Fruit fly (Drosophila melanogaster) whole organism, embryonic: ENCODE data around the gene CG6048.

Experiments
- CG13894 ChIP-seq: fragments of 200-800 bp; sonication (Bioruptor generic); optimal IDR thresholded peaks from 3 replicates; lab custom pipeline; 2018; ENCODE audit warnings: missing biosample characterization, mild to moderate bottlenecking, missing genetic modification characterization, moderate library complexity
- CG15601 ChIP-seq: fragments of 200-800 bp; sonication (Bioruptor generic); optimal IDR thresholded peaks from 3 replicates; lab custom pipeline; 2019; ENCODE audit warnings: missing biosample characterization, mild to moderate bottlenecking, missing genetic modification characterization, moderate library complexity
- CG2678 ChIP-seq: fragments of 200-800 bp; sonication (Bioruptor generic); optimal IDR thresholded peaks from 3 replicates; lab custom pipeline; 2019; ENCODE audit warnings: missing biosample characterization, mild to moderate bottlenecking, missing genetic modification characterization, moderate library complexity
- CG31224 ChIP-seq: fragments of 200-800 bp; sonication (Bioruptor generic); IDR thresholded peaks from 2 replicates; pipeline ENCODE4 v1.3.6; 2022; ENCODE audit warnings: missing biosample characterization, missing genetic modification characterization
- CG31441 ChIP-seq: fragments of 200-800 bp; sonication (Bioruptor generic); IDR thresholded peaks from 2 replicates; pipeline ENCODE4 v1.3.6; 2022; ENCODE audit warnings: missing biosample characterization, missing genetic modification characterization
- CG4617 ChIP-seq: fragments of 200-800 bp; sonication (Bioruptor generic); optimal IDR thresholded peaks from 3 replicates; lab custom pipeline; 2016; ENCODE audit warnings: missing biosample characterization, missing genetic modification characterization, borderline replicate concordance
- CG4707 ChIP-seq: fragments of 200-800 bp; sonication (Bioruptor generic); optimal IDR thresholded peaks from 2 replicates; lab custom pipeline; 2018; ENCODE audit warnings: missing biosample characterization, mild to moderate bottlenecking, missing genetic modification characterization, moderate library complexity
- CG4820 ChIP-seq: fragments of 200-800 bp; sonication (Bioruptor generic); optimal IDR thresholded peaks from 3 replicates; lab custom pipeline; 2016; ENCODE audit warnings: missing biosample characterization, missing genetic modification characterization
- CG6765 ChIP-seq: fragments of 200-800 bp; sonication (Bioruptor generic); optimal IDR thresholded peaks from 3 replicates; lab custom pipeline; 2017; ENCODE audit warnings: missing biosample characterization, mild to moderate bottlenecking, missing genetic modification characterization
- CG7786 ChIP-seq: fragments of 200-800 bp; sonication (Bioruptor generic); optimal IDR thresholded peaks from 2 replicates; lab custom pipeline; 2016; ENCODE audit warnings: missing biosample characterization, missing genetic modification characterization
- CG8281 ChIP-seq: fragments of 200-800 bp; sonication (Bioruptor generic); optimal IDR thresholded peaks from 2 replicates; lab custom pipeline; 2018; ENCODE audit warnings: missing biosample characterization, mild to moderate bottlenecking, missing genetic modification characterization, moderate library complexity
- CHES-1-like ChIP-seq: fragments of 200-800 bp; sonication (Bioruptor generic); optimal IDR thresholded peaks from 2 replicates; lab custom pipeline; 2016; ENCODE audit warnings: missing biosample characterization, missing genetic modification characterization
- CTCF ChIP-seq: fragments of 200-800 bp; sonication (Bioruptor generic); optimal IDR thresholded peaks from 2 replicates; lab custom pipeline; 2017; ENCODE audit warnings: missing biosample characterization, mild to moderate bottlenecking, missing genetic modification characterization, moderate library complexity
- CrebB ChIP-seq: fragments of 200-800 bp; sonication (Bioruptor generic); optimal IDR thresholded peaks from 3 replicates; lab custom pipeline; 2018; ENCODE audit warnings: missing biosample characterization, mild to moderate bottlenecking, missing genetic modification characterization
- Drgx ChIP-seq: fragments of 200-800 bp; sonication (Bioruptor generic); IDR thresholded peaks from 2 replicates; pipeline ENCODE4 v1.3.6; 2022; ENCODE audit warnings: missing biosample characterization, missing genetic modification characterization
- HmgZ ChIP-seq: fragments of 200-800 bp; sonication (Bioruptor generic); optimal IDR thresholded peaks from 2 replicates; lab custom pipeline; 2018; ENCODE audit warnings: missing biosample characterization, mild to moderate bottlenecking, missing genetic modification characterization
- Mrtf ChIP-seq: fragments of 200-800 bp; sonication (Bioruptor generic); IDR thresholded peaks from 3 replicates; pipeline ENCODE4 v1.3.6; 2022; ENCODE audit warnings: missing biosample characterization, missing genetic modification characterization
- Rfx ChIP-seq: fragments of 200-800 bp; sonication (Bioruptor generic); IDR thresholded peaks from 2 replicates; pipeline ENCODE4 v1.3.6; 2022; ENCODE audit warnings: missing biosample characterization, missing genetic modification characterization
- Sox102F ChIP-seq: fragments of 200-800 bp; sonication (Bioruptor generic); optimal IDR thresholded peaks from 2 replicates; lab custom pipeline; 2018; ENCODE audit warnings: missing biosample characterization, mild to moderate bottlenecking, missing genetic modification characterization, moderate library complexity
- Ssrp ChIP-seq: fragments of 200-800 bp; sonication (Bioruptor generic); optimal IDR thresholded peaks from 2 replicates; lab custom pipeline; 2018; ENCODE audit warnings: missing biosample characterization, mild to moderate bottlenecking, missing genetic modification characterization, moderate library complexity
- aop ChIP-seq: fragments of 200-800 bp; sonication (Bioruptor generic); IDR thresholded peaks from 2 replicates; pipeline ENCODE4 v1.3.6; 2022; ENCODE audit warnings: missing biosample characterization, missing genetic modification characterization
- ap ChIP-seq: fragments of 200-800 bp; sonication (Bioruptor generic); IDR thresholded peaks from 2 replicates; pipeline ENCODE4 v1.3.6; 2022; ENCODE audit warnings: missing biosample characterization, missing genetic modification characterization
- ara ChIP-seq: fragments of 200-800 bp; sonication (Bioruptor generic); IDR thresholded peaks from 2 replicates; pipeline ENCODE4 v1.3.6; 2022; ENCODE audit warnings: missing biosample characterization, missing genetic modification characterization
- chif ChIP-seq, 2 experiments: fragments of 200-800 bp; sonication (Bioruptor generic); optimal IDR thresholded peaks; 3 replicates each; lab custom pipeline; 2016; ENCODE audit warnings: missing biosample characterization in 2 of 2, missing genetic modification characterization in 2 of 2
- dysf ChIP-seq: fragments of 200-800 bp; sonication (Bioruptor generic); IDR thresholded peaks from 3 replicates; pipeline ENCODE4 v1.3.6; 2022; ENCODE audit warnings: missing biosample characterization, missing genetic modification characterization
- eyg ChIP-seq: fragments of 200-800 bp; sonication (Bioruptor generic); optimal IDR thresholded peaks from 3 replicates; lab custom pipeline; 2016; ENCODE audit warnings: missing biosample characterization, missing genetic modification characterization
- fd64A ChIP-seq: fragments of 200-800 bp; sonication (Bioruptor generic); optimal IDR thresholded peaks from 3 replicates; lab custom pipeline; 2018; ENCODE audit warnings: missing biosample characterization, mild to moderate bottlenecking, missing genetic modification characterization
- ftz-f1 ChIP-seq: fragments of 200-800 bp; sonication (Bioruptor generic); optimal IDR thresholded peaks from 2 replicates; lab custom pipeline; 2016; ENCODE audit warnings: missing biosample characterization, missing genetic modification characterization
- gcm ChIP-seq: fragments of 200-800 bp; sonication (Bioruptor generic); optimal IDR thresholded peaks from 2 replicates; lab custom pipeline; 2019; ENCODE audit warnings: missing biosample characterization, mild to moderate bottlenecking, missing genetic modification characterization, moderate library complexity
- grau ChIP-seq: fragments of 200-800 bp; optimal IDR thresholded peaks from 3 replicates; lab custom pipeline; 2019; ENCODE audit warnings: missing biosample characterization, mild to moderate bottlenecking, missing genetic modification characterization, moderate library complexity
- gsb ChIP-seq: fragments of 200-800 bp; sonication (Bioruptor generic); IDR thresholded peaks from 2 replicates; pipeline ENCODE4 v1.3.6; 2022; ENCODE audit warnings: missing biosample characterization, missing genetic modification characterization
- hkb ChIP-seq, 2 experiments: fragments of 200-800 bp in 1 of 2; fragments of >200 bp in 1 of 2; sonication (Bioruptor generic) in 1 of 2; IDR thresholded peaks in 1 of 2; optimal IDR thresholded peaks in 1 of 2; 2 replicates each; pipeline versions ENCODE4 v1.3.6 to Lab custom; 2017 to 2022; ENCODE audit warnings: missing biosample characterization in 1 of 2, missing genetic modification characterization in 1 of 2
- hth ChIP-seq: fragments of >200 bp; optimal IDR thresholded peaks from 2 replicates; lab custom pipeline; 2017; ENCODE audit warnings: inconsistent platforms
- jing ChIP-seq: fragments of 200-800 bp; sonication (Bioruptor generic); optimal IDR thresholded peaks from 2 replicates; lab custom pipeline; 2018; ENCODE audit warnings: missing biosample characterization, mild to moderate bottlenecking, missing genetic modification characterization
- kah ChIP-seq: fragments of 200-800 bp; sonication (Bioruptor generic); optimal IDR thresholded peaks from 2 replicates; lab custom pipeline; 2018; ENCODE audit warnings: missing biosample characterization, mild to moderate bottlenecking, missing genetic modification characterization
- lmd ChIP-seq: fragments of 200-800 bp; sonication (Bioruptor generic); IDR thresholded peaks from 2 replicates; pipeline ENCODE4 v1.3.6; 2022; ENCODE audit warnings: missing biosample characterization, missing genetic modification characterization
- nmo ChIP-seq: fragments of 200-800 bp; sonication (Bioruptor generic); optimal IDR thresholded peaks from 2 replicates; lab custom pipeline; 2018; ENCODE audit warnings: missing biosample characterization, mild to moderate bottlenecking, missing genetic modification characterization, moderate library complexity
- nom ChIP-seq: fragments of 200-800 bp; sonication (Bioruptor generic); optimal IDR thresholded peaks from 2 replicates; lab custom pipeline; 2017; ENCODE audit warnings: missing biosample characterization, missing genetic modification characterization, mild to moderate bottlenecking, moderate library complexity, missing genetic modification reagents
- odd ChIP-seq: fragments of 200-800 bp; sonication (Bioruptor generic); optimal IDR thresholded peaks from 2 replicates; lab custom pipeline; 2017; ENCODE audit warnings: missing biosample characterization, mild to moderate bottlenecking, missing genetic modification characterization
- peb ChIP-seq: fragments of 200-800 bp; sonication (Bioruptor generic); IDR thresholded peaks from 2 replicates; pipeline ENCODE4 v1.3.6; 2022; ENCODE audit warnings: missing biosample characterization, missing genetic modification characterization
- pum ChIP-seq: fragments of 200-800 bp; sonication (Bioruptor generic); optimal IDR thresholded peaks from 2 replicates; lab custom pipeline; 2016; ENCODE audit warnings: missing biosample characterization, missing genetic modification characterization
- rib ChIP-seq: fragments of 200-800 bp; sonication (Bioruptor generic); IDR thresholded peaks from 2 replicates; pipeline ENCODE4 v1.3.6; 2022; ENCODE audit warnings: missing biosample characterization, missing genetic modification characterization
- schlank ChIP-seq: fragments of 200-800 bp; sonication (Bioruptor generic); optimal IDR thresholded peaks from 2 replicates; lab custom pipeline; 2018; ENCODE audit warnings: missing biosample characterization, mild to moderate bottlenecking, missing genetic modification characterization
- sd ChIP-seq: fragments of 200-800 bp; sonication (Bioruptor generic); optimal IDR thresholded peaks from 3 replicates; lab custom pipeline; 2018; ENCODE audit warnings: missing biosample characterization, mild to moderate bottlenecking, missing genetic modification characterization, moderate library complexity
- sens ChIP-seq: fragments of 200-800 bp; sonication (Bioruptor generic); peaks from one replicate; lab custom pipeline; 2016; ENCODE audit warnings: missing biosample characterization, missing genetic modification characterization
- ssp ChIP-seq: fragments of 200-800 bp; sonication (Bioruptor generic); IDR thresholded peaks from 2 replicates; pipeline ENCODE4 v1.3.6; 2022; ENCODE audit warnings: missing biosample characterization, missing genetic modification characterization
- tna ChIP-seq: fragments of 200-800 bp; sonication (Bioruptor generic); IDR thresholded peaks from 2 replicates; pipeline ENCODE4 v1.3.6; 2022; ENCODE audit warnings: missing biosample characterization, missing genetic modification characterization; ENCODE audit not compliant: partially characterized antibody
- unc-4 ChIP-seq: fragments of 200-800 bp; sonication (Bioruptor generic); IDR thresholded peaks from 2 replicates; pipeline ENCODE4 v1.3.6; 2022; ENCODE audit warnings: missing biosample characterization, missing genetic modification characterization; ENCODE audit not compliant: partially characterized antibody
- vfl ChIP-seq: fragments of 200-800 bp; sonication (Bioruptor generic); optimal IDR thresholded peaks from 2 replicates; lab custom pipeline; 2016; ENCODE audit warnings: missing biosample characterization, missing genetic modification characterization

CG6048 gene

dm6 chrX:5980883-5981282, 28.5 kb downstream of the CG6048 start (continued):
- TF ChIP-seq gcm (GFP tag; lab: Kevin White, UChicago) (peak; percentile 22), aop (GFP tag; lab: Robert Waterston, UW) (no peak), peb (peak; percentile 57), CHES-1-like (GFP tag; lab: Kevin White, UChicago) (peak; percentile 14), chif (GFP tag; optimal IDR thresholded peaks at IDR 0.05; lab: Kevin White, UChicago) (peak; percentile 23 to 42), odd (GFP tag; lab: Kevin White, UChicago) (peak; percentile 47), ap (GFP tag; lab: Robert Waterston, UW) (peak; percentile 52), sens (peak; percentile 95), tna (GFP tag; lab: Robert Waterston, UW) (no peak)

- TF ChIP-seq Drgx (GFP tag; lab: Robert Waterston, UW) (peak; percentile 24), gsb (GFP tag; lab: Robert Waterston, UW) (no peak), hth (no peak), CG7786 (GFP tag; lab: Kevin White, UChicago) (no peak), CG4707 (GFP tag; lab: Kevin White, UChicago) (no peak), unc-4 (GFP tag; lab: Robert Waterston, UW) (no peak)
Measured at dm6 chrX:5981410-5981809, 29.0 kb downstream of the CG6048 start.

DNA sequence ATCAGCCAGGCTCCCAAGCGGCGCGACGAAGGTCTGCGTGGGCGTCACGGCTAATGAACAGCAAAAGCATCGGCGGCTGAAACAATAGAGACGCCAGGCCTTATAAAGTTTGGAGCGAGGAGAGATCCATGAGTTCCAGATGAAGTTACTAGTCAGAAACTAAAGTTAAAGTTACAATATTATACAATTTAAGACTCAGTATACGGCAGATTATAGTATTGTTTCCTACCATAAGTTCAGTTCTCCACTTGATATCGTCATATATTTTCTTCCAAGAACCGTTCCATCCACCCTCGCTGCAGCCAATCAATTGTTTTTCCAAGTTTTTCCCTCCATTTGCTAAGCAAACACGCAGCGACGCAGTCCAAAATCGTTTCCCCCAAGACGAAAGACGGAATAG, 31.0 kb downstream of the CG6048 start:
- no peak for TF ChIP-seq vfl
- TF ChIP-seq lmd (GFP tag; lab: Robert Waterston, UW): 0 out of 2 replicates have a peak, but pooled peaks have one; percentile 11
- TF ChIP-seq CG13894: no peak
- TF ChIP-seq pum (GFP tag; lab: Kevin White, UChicago): no peak
- TF ChIP-seq CG8281 (tag; lab: Kevin White, UChicago): no peak
- TF ChIP-seq ftz-f1 (GFP tag; lab: Kevin White, UChicago): no peak
- peak; percentile 19 for TF ChIP-seq CG2678 (tag; lab: Kevin White, UChicago)
- no peak for TF ChIP-seq HmgZ
- peak; percentile 4 for TF ChIP-seq nmo (GFP tag; lab: Kevin White, UChicago)
- no peak for TF ChIP-seq CG4820 (GFP tag; lab: Kevin White, UChicago)
- no peak for TF ChIP-seq rib (GFP tag; lab: Robert Waterston, UW)
- no peak for TF ChIP-seq CG4617
- TF ChIP-seq sens: peak; percentile 73
- no peak for TF ChIP-seq fd64A (GFP tag; lab: Kevin White, UChicago)
- no peak for TF ChIP-seq grau (tag; lab: Kevin White, UChicago)
- TF ChIP-seq eyg: no peak
- TF ChIP-seq ara (GFP tag; lab: Robert Waterston, UW): peak; percentile 36; the same call in 1 of the 2 replicates
- no peak for TF ChIP-seq CG31224 (GFP tag; lab: Robert Waterston, UW)
- no peak for TF ChIP-seq dysf (GFP tag; lab: Robert Waterston, UW)
- TF ChIP-seq chif (GFP tag; optimal IDR thresholded peaks at IDR 0.05; lab: Kevin White, UChicago): no peak
- no peak for TF ChIP-seq CG6765 (GFP tag; lab: Kevin White, UChicago)
- 0 out of 2 replicates have a peak, but pooled peaks have one; percentile 23 for TF ChIP-seq Rfx
- TF ChIP-seq Sox102F: no peak
- TF ChIP-seq nom (GFP tag; lab: Kevin White, UChicago): no peak
- peak; percentile 95 for TF ChIP-seq hkb (optimal IDR thresholded peaks at IDR 0.05; lab: Kevin White, UChicago)
- TF ChIP-seq hkb (GFP tag; IDR thresholded peaks at IDR 0.05; lab: Robert Waterston, UW): no peak
- no peak for TF ChIP-seq sd (tag; lab: Kevin White, UChicago)
- no peak for TF ChIP-seq jing (GFP tag; lab: Kevin White, UChicago)
- TF ChIP-seq kah (GFP tag; lab: Kevin White, UChicago): no peak
- no peak for TF ChIP-seq ssp
- TF ChIP-seq schlank (tag; lab: Kevin White, UChicago): no peak
- TF ChIP-seq CG15601 (tag; lab: Kevin White, UChicago): no peak
- TF ChIP-seq Mrtf (GFP tag; lab: Robert Waterston, UW): 0 out of 3 replicates have a peak, but pooled peaks have one; percentile 24
- TF ChIP-seq CrebB (tag; lab: Kevin White, UChicago): no peak
- no peak for TF ChIP-seq Ssrp
- TF ChIP-seq CG31441 (GFP tag; lab: Robert Waterston, UW): peak; percentile 21; the same call in 1 of the 2 replicates
- TF ChIP-seq CTCF: no peak
